Fruit fly (Drosophila melanogaster) whole organism, wandering third instar larva: ENCODE results near the gene CG10283.
A peak's percentile ranks its signal among the peaks of the same experiment; 100 is the strongest.

Experiments
- Abd-B ChIP-seq: fragments of >200 bp; optimal IDR thresholded peaks from 2 replicates; lab custom pipeline; 2017; ENCODE audit warnings: missing biosample characterization, missing genetic modification characterization
- CG32264 ChIP-seq: fragments of 200-800 bp; sonication (Bioruptor generic); optimal IDR thresholded peaks from 2 replicates; lab custom pipeline; 2016; ENCODE audit warnings: missing biosample characterization, missing genetic modification characterization
- CG9705 ChIP-seq: fragments of 200-800 bp; sonication (Bioruptor generic); optimal IDR thresholded peaks from 2 replicates; lab custom pipeline; 2018; ENCODE audit warnings: missing biosample characterization, mild to moderate bottlenecking, missing genetic modification characterization
- CrebA ChIP-seq: fragments of 200-800 bp; sonication (Bioruptor generic); optimal IDR thresholded peaks from 2 replicates; lab custom pipeline; 2016; ENCODE audit warnings: missing biosample characterization, mild to moderate bottlenecking, missing genetic modification characterization, borderline replicate concordance
- Dfd ChIP-seq: fragments of >200 bp; optimal IDR thresholded peaks from 2 replicates; lab custom pipeline; 2017; ENCODE audit warnings: missing biosample characterization, missing genetic modification characterization
- Dif ChIP-seq: fragments of 200-275, 200-300 bp; sonication (Bioruptor generic); optimal IDR thresholded peaks from 2 replicates; lab custom pipeline; 2018; ENCODE audit warnings: missing biosample characterization, missing genetic modification characterization; ENCODE audit not compliant: partially characterized antibody
- GATAd ChIP-seq: sonication (Bioruptor generic); optimal IDR thresholded peaks from 2 replicates; lab custom pipeline; 2016; ENCODE audit warnings: missing biosample characterization, missing genetic modification characterization
- HLH106 ChIP-seq: fragments of 200-800 bp; optimal IDR thresholded peaks from 3 replicates; lab custom pipeline; 2019; ENCODE audit warnings: missing biosample characterization, mild to moderate bottlenecking, missing genetic modification characterization, moderate library complexity
- Hnf4 ChIP-seq: fragments of 200-800 bp; sonication (Bioruptor generic); optimal IDR thresholded peaks from 2 replicates; lab custom pipeline; 2016; ENCODE audit warnings: missing biosample characterization, mild to moderate bottlenecking, missing genetic modification characterization
- Hr78 ChIP-seq: fragments of >200 bp; optimal IDR thresholded peaks from 2 replicates; lab custom pipeline; 2017; ENCODE audit warnings: missing biosample characterization, missing genetic modification characterization
- Hr83 ChIP-seq: fragments of 200-300 bp; sonication (Bioruptor generic); optimal IDR thresholded peaks from 2 replicates; lab custom pipeline; 2016; ENCODE audit warnings: missing biosample characterization, mild to moderate bottlenecking, missing genetic modification characterization, moderate library complexity; ENCODE audit not compliant: poor library complexity, severe bottlenecking
- Jra ChIP-seq: sonication (Bioruptor generic); optimal IDR thresholded peaks from 2 replicates; lab custom pipeline; 2016; ENCODE audit warnings: missing biosample characterization, missing genetic modification characterization
- Mio ChIP-seq: sonication (Bioruptor generic); optimal IDR thresholded peaks from 2 replicates; lab custom pipeline; 2016; ENCODE audit warnings: missing biosample characterization, missing genetic modification characterization
- Myc ChIP-seq: fragments of >200 bp; optimal IDR thresholded peaks from 2 replicates; lab custom pipeline; 2017
- N ChIP-seq: fragments of >200 bp; optimal IDR thresholded peaks from 2 replicates; lab custom pipeline; 2018; ENCODE audit warnings: missing biosample characterization, missing external identifiers, missing genetic modification characterization
- OdsH ChIP-seq: fragments of 200-800 bp; sonication (Bioruptor generic); optimal IDR thresholded peaks from 2 replicates; lab custom pipeline; 2016; ENCODE audit warnings: missing biosample characterization, mild to moderate bottlenecking, missing genetic modification characterization
- Rel ChIP-seq, 2 experiments: fragments of 200-800 bp; sonication (Bioruptor generic) in 1 of 2; optimal IDR thresholded peaks; 2 replicates in 1 of 2; 3 replicates in 1 of 2; lab custom pipeline; 2016 to 2019; ENCODE audit warnings: mild to moderate bottlenecking in 2 of 2, missing biosample characterization in 2 of 2, missing genetic modification characterization in 2 of 2, moderate library complexity in 1 of 2
- Sp1 ChIP-seq: fragments of 200-800 bp; sonication (Bioruptor generic); optimal IDR thresholded peaks from 3 replicates; lab custom pipeline; 2019; ENCODE audit warnings: missing biosample characterization, mild to moderate bottlenecking, missing genetic modification characterization, moderate library complexity
- Vsx2 ChIP-seq: fragments of 200-300, 225-300 bp; sonication (Bioruptor generic); optimal IDR thresholded peaks from 2 replicates; lab custom pipeline; 2018; ENCODE audit warnings: missing biosample characterization, missing genetic modification characterization; ENCODE audit not compliant: partially characterized antibody
- br ChIP-seq: fragments of 200-800 bp; sonication (Bioruptor generic); optimal IDR thresholded peaks from 2 replicates; lab custom pipeline; 2016; ENCODE audit warnings: missing biosample characterization, missing genetic modification characterization
- brk ChIP-seq: fragments of 200-800 bp; sonication (Bioruptor generic); optimal IDR thresholded peaks from 2 replicates; lab custom pipeline; 2016; ENCODE audit warnings: missing biosample characterization, mild to moderate bottlenecking, missing genetic modification characterization
- dl ChIP-seq, 2 experiments: fragments of 175-275, 200-275 bp in 1 of 2; fragments of 200-275 bp in 1 of 2; sonication (Bioruptor generic); optimal IDR thresholded peaks; lab custom pipeline; 2018; ENCODE audit warnings: mild to moderate bottlenecking in 2 of 2, missing biosample characterization in 2 of 2, missing genetic modification characterization in 2 of 2, moderate library complexity in 2 of 2; ENCODE audit not compliant: partially characterized antibody in 2 of 2, insufficient read depth in 1 of 2
- dmrt93B ChIP-seq: fragments of 200-800 bp; sonication (Bioruptor generic); optimal IDR thresholded peaks from 2 replicates; lab custom pipeline; 2018; ENCODE audit warnings: missing biosample characterization, mild to moderate bottlenecking, missing genetic modification characterization
- ey ChIP-seq: fragments of 200-800 bp; sonication (Bioruptor generic); optimal IDR thresholded peaks from 2 replicates; lab custom pipeline; 2016; ENCODE audit warnings: missing biosample characterization, missing genetic modification characterization
- foxo ChIP-seq, 2 experiments: fragments of 200-800 bp; sonication (Bioruptor generic); optimal IDR thresholded peaks; 2 replicates in 1 of 2; 3 replicates in 1 of 2; lab custom pipeline; 2016 to 2017; ENCODE audit warnings: missing biosample characterization in 2 of 2, missing genetic modification characterization in 2 of 2
- fru ChIP-seq: fragments of 200-800 bp; sonication (Bioruptor generic); optimal IDR thresholded peaks from 3 replicates; lab custom pipeline; 2016; ENCODE audit warnings: missing biosample characterization, mild to moderate bottlenecking, missing genetic modification characterization
- h ChIP-seq: fragments of 200-800 bp; sonication (Bioruptor generic); optimal IDR thresholded peaks from 3 replicates; lab custom pipeline; 2016; ENCODE audit warnings: missing biosample characterization, mild to moderate bottlenecking, missing genetic modification characterization
- jim ChIP-seq: fragments of 175-275, 200-325 bp; sonication (Bioruptor generic); optimal IDR thresholded peaks from 2 replicates; lab custom pipeline; 2016; ENCODE audit warnings: missing biosample characterization, mild to moderate bottlenecking, missing genetic modification characterization
- lola ChIP-seq: fragments of >200 bp; optimal IDR thresholded peaks from 2 replicates; lab custom pipeline; 2017; ENCODE audit warnings: missing biosample characterization, missing genetic modification characterization
- pan ChIP-seq: fragments of >200 bp; optimal IDR thresholded peaks from 2 replicates; lab custom pipeline; 2017
- psq ChIP-seq: fragments of 200-800 bp; sonication (Bioruptor generic); optimal IDR thresholded peaks from 3 replicates; lab custom pipeline; 2017; ENCODE audit warnings: missing biosample characterization, mild to moderate bottlenecking, missing genetic modification characterization, moderate library complexity
- rgr ChIP-seq: fragments of 200-800 bp; sonication (Bioruptor generic); optimal IDR thresholded peaks from 3 replicates; lab custom pipeline; 2016; ENCODE audit warnings: missing biosample characterization, mild to moderate bottlenecking, missing genetic modification characterization
- sage ChIP-seq: fragments of 200-800 bp; sonication (Bioruptor generic); optimal IDR thresholded peaks from 2 replicates; lab custom pipeline; 2016; ENCODE audit warnings: missing biosample characterization, mild to moderate bottlenecking, missing genetic modification characterization
- sv ChIP-seq: fragments of 200-800 bp; sonication (Bioruptor generic); optimal IDR thresholded peaks from 3 replicates; lab custom pipeline; 2016; ENCODE audit warnings: missing biosample characterization, missing genetic modification characterization
- tai ChIP-seq: sonication (Bioruptor generic); optimal IDR thresholded peaks from 2 replicates; lab custom pipeline; 2016; ENCODE audit warnings: missing biosample characterization, missing genetic modification characterization
- usp ChIP-seq: fragments of >200 bp; optimal IDR thresholded peaks from 2 replicates; lab custom pipeline; 2017; ENCODE audit warnings: missing biosample characterization, missing genetic modification characterization
- woc ChIP-seq: sonication (Bioruptor generic); optimal IDR thresholded peaks from 2 replicates; lab custom pipeline; 2016; ENCODE audit warnings: missing biosample characterization, mild to moderate bottlenecking, missing genetic modification characterization

Gene CG10283

DNA sequence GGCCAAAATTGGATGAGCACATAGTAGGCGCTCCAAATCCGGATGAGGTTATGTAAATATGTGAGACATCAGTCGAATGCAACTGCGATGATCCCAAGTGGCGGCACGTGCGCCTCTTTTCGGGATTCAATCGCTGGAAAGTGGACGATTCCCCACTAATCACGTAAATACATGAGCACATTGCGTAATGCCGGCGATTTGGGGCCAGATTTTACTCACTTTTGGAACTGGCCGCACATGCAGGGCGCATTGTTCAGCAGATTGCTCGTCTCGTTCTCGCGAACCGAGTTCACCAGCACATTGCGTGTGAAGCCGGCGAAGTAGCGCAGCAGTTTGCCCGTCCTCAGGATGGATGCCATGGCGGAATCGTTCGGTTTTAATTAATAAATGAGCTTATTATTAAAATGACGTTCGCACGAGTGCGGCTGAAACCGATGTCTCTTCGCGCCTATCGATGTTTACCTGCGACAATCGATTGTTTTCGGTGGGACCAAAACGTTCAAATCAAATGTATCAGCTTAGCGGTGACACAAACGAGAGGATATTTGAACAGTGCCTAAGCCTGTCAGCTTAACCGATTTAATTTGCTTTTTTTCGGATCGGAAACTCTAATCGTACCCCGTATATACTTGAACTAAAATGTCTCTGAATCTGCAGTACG is 30.1 kb downstream of the CG10283 start, which contains the start of the genes bsf and Ntf-2r:
TSS of gene bsf (minus strand) at position 460 of the 661 bp plus-strand sequence.
TSS of gene Ntf-2r (plus strand) at position 522 of the 661 bp plus-strand sequence.
- peak; percentile 44 for TF ChIP-seq Myc (lab: Kevin White, UChicago)
- TF ChIP-seq Hr83 (GFP tag; lab: Kevin White, UChicago), result peak; percentile 21
- no peak for TF ChIP-seq usp (GFP tag; lab: Kevin White, UChicago)
- TF ChIP-seq Vsx2 (GFP tag; lab: Kevin White, UChicago), result no peak

DNA sequence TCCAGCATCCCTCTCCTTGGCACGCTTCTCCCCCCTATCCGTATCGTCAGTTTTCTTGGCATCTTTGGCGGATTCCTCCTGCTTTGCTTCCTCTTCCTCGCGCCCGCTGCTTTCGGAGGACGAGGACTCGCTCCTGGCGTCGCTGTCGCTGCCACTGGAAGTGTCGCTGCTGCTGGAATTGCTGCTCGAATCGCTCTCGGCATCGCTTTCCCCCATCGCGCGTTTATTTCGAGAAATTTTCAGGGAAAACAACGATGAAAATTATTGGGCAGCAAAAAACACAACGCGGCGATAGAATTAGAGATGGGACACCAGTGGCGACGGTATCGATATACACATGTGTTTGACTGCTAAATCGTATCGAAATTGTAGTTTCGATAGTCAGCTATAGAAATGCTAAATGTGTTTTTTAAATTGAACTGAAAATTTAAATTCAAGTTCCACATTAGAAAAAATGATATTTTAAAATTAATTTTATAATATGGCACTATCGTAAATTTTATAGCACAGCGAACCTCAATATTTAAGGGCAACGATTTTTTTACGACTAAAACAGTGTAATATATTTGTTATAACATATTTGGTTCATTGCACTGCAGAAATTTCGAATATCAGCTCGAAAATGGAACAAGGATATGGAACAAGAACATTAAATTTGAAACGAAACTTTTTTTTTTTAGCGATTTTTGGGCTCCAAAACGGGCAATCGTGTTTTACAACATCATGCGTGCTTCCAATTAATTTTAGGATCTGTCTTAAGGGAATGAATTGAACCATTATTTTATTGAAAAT is 35.5 kb downstream of the CG10283 start, which contains the start of gene ncm:
TSS of gene ncm (minus strand) at position 319 of the 792 bp plus-strand sequence.
- no peak for TF ChIP-seq Dfd (GFP tag; lab: Kevin White, UChicago)
- TF ChIP-seq rgr (GFP tag; lab: Kevin White, UChicago), result no peak
- TF ChIP-seq pan (lab: Kevin White, UChicago), result no peak
- no peak for TF ChIP-seq Mio (GFP tag; lab: Kevin White, UChicago)
- TF ChIP-seq Hr78 (GFP tag; lab: Kevin White, UChicago), result no peak
- no peak for TF ChIP-seq psq
- no peak for TF ChIP-seq Abd-B
- TF ChIP-seq usp (GFP tag; lab: Kevin White, UChicago), result no peak
- TF ChIP-seq CrebA (GFP tag; lab: Kevin White, UChicago), result no peak
- TF ChIP-seq Myc (lab: Kevin White, UChicago), result peak; percentile 34
- no peak for TF ChIP-seq sage
- peak; percentile 12 for TF ChIP-seq sv (GFP tag; lab: Kevin White, UChicago)

dm6 chr2L:18442903-18443608 is 41.3 kb downstream of the CG10283 start, which contains the start of gene RpS26:
TSS of gene RpS26 (minus strand) at chr2L:18443277.
- TF ChIP-seq woc (peak; percentile 81), N (no peak), Hnf4 (GFP tag; lab: Kevin White, UChicago) (no peak), tai (no peak), Hr78 (GFP tag; lab: Kevin White, UChicago) (no peak), Abd-B (no peak), foxo (GFP tag; optimal IDR thresholded peaks at IDR 0.05; lab: Kevin White, UChicago) (no peak), jim (no peak), br (GFP tag; lab: Kevin White, UChicago) (no peak), Vsx2 (GFP tag; lab: Kevin White, UChicago) (no peak), lola (GFP tag; lab: Kevin White, UChicago) (no peak), h (GFP tag; lab: Kevin White, UChicago) (no peak), GATAd (GFP tag; lab: Kevin White, UChicago) (no peak), Dfd (GFP tag; lab: Kevin White, UChicago) (no peak), fru (GFP tag; lab: Kevin White, UChicago) (no peak), Dif (GFP tag; lab: Kevin White, UChicago) (peak; percentile 10), HLH106 (tag; lab: Kevin White, UChicago) (peak; percentile 47), pan (lab: Kevin White, UChicago) (no peak), dmrt93B (GFP tag; lab: Kevin White, UChicago) (no peak), Sp1 (GFP tag; lab: Kevin White, UChicago) (peak; percentile 51), dl (GFP tag; optimal IDR thresholded peaks at IDR 0.05; lab: Kevin White, UChicago; ENCODE audit: insufficient read depth in 1 of 2, partially characterized antibody in 2 of 2) (no peak), usp (GFP tag; lab: Kevin White, UChicago) (no peak), brk (GFP tag; lab: Kevin White, UChicago) (no peak), Rel (GFP tag; optimal IDR thresholded peaks at IDR 0.05; lab: Kevin White, UChicago) (no peak), Rel (tag; optimal IDR thresholded peaks at IDR 0.05; lab: Kevin White, UChicago) (no peak), CG32264 (no peak), Jra (no peak), ey (GFP tag; lab: Kevin White, UChicago) (peak; percentile 20), psq (no peak), sage (no peak), Myc (lab: Kevin White, UChicago) (peak; percentile 96), CG9705 (GFP tag; lab: Kevin White, UChicago) (peak; percentile 57), OdsH (GFP tag; lab: Kevin White, UChicago) (peak; percentile 29), rgr (GFP tag; lab: Kevin White, UChicago) (no peak), Mio (GFP tag; lab: Kevin White, UChicago) (no peak), CrebA (GFP tag; lab: Kevin White, UChicago) (no peak)
